Fruit fly (Drosophila melanogaster) whole organism, embryonic: ENCODE results near the gene Rpt4.

Experiments
- ATbp ChIP-seq: fragments of 200-800 bp; sonication (Bioruptor generic); optimal IDR thresholded peaks from 2 replicates; lab custom pipeline; 2017; ENCODE audit warnings: missing biosample characterization, mild to moderate bottlenecking, missing genetic modification characterization, missing genetic modification reagents
- CG11696 ChIP-seq: fragments of 200-800 bp; sonication (Bioruptor generic); IDR thresholded peaks from 2 replicates; pipeline ENCODE4 v1.3.6; 2022; ENCODE audit warnings: missing biosample characterization, missing genetic modification characterization
- CG13624 ChIP-seq: fragments of 200-800 bp; sonication (Bioruptor generic); optimal IDR thresholded peaks from 2 replicates; lab custom pipeline; 2016; ENCODE audit warnings: missing biosample characterization, missing genetic modification characterization
- CG18619 ChIP-seq: fragments of 200-800 bp; sonication (Bioruptor generic); optimal IDR thresholded peaks from 3 replicates; lab custom pipeline; 2017; ENCODE audit warnings: missing biosample characterization, mild to moderate bottlenecking, missing genetic modification characterization
- CG18764 ChIP-seq: fragments of 200-800 bp; sonication (Bioruptor generic); optimal IDR thresholded peaks from 3 replicates; lab custom pipeline; 2016; ENCODE audit warnings: missing biosample characterization, missing genetic modification characterization
- CG30403 ChIP-seq: fragments of 200-800 bp; sonication (Bioruptor generic); optimal IDR thresholded peaks from 3 replicates; lab custom pipeline; 2016; ENCODE audit warnings: missing biosample characterization, missing genetic modification characterization
- CG31224 ChIP-seq: fragments of 200-800 bp; sonication (Bioruptor generic); IDR thresholded peaks from 2 replicates; pipeline ENCODE4 v1.3.6; 2022; ENCODE audit warnings: missing biosample characterization, missing genetic modification characterization
- CG31441 ChIP-seq: fragments of 200-800 bp; sonication (Bioruptor generic); IDR thresholded peaks from 2 replicates; pipeline ENCODE4 v1.3.6; 2022; ENCODE audit warnings: missing biosample characterization, missing genetic modification characterization
- CG3163 ChIP-seq: fragments of 200-800 bp; sonication (Bioruptor generic); optimal IDR thresholded peaks from 3 replicates; lab custom pipeline; 2016; ENCODE audit warnings: missing biosample characterization, missing genetic modification characterization
- CG3407 ChIP-seq: fragments of 200-800 bp; sonication (Bioruptor generic); optimal IDR thresholded peaks from 2 replicates; lab custom pipeline; 2018; ENCODE audit warnings: missing biosample characterization, mild to moderate bottlenecking, missing genetic modification characterization
- CG4617 ChIP-seq: fragments of 200-800 bp; sonication (Bioruptor generic); optimal IDR thresholded peaks from 3 replicates; lab custom pipeline; 2016; ENCODE audit warnings: missing biosample characterization, missing genetic modification characterization, borderline replicate concordance
- CG4707 ChIP-seq: fragments of 200-800 bp; sonication (Bioruptor generic); optimal IDR thresholded peaks from 2 replicates; lab custom pipeline; 2018; ENCODE audit warnings: missing biosample characterization, mild to moderate bottlenecking, missing genetic modification characterization, moderate library complexity
- CG4854 ChIP-seq: fragments of 200-800 bp; sonication (Bioruptor generic); optimal IDR thresholded peaks from 2 replicates; lab custom pipeline; 2016; ENCODE audit warnings: missing biosample characterization, missing genetic modification characterization, inconsistent platforms
- CG6813 ChIP-seq: fragments of 200-800 bp; sonication (Bioruptor generic); optimal IDR thresholded peaks from 2 replicates; lab custom pipeline; 2017; ENCODE audit warnings: missing biosample characterization, missing genetic modification characterization, mild to moderate bottlenecking, moderate library complexity, missing genetic modification reagents
- CG7271 ChIP-seq: fragments of 200-800 bp; sonication (Bioruptor generic); optimal IDR thresholded peaks from 2 replicates; lab custom pipeline; 2018; ENCODE audit warnings: missing biosample characterization, mild to moderate bottlenecking, missing genetic modification characterization, moderate library complexity
- CG8281 ChIP-seq: fragments of 200-800 bp; sonication (Bioruptor generic); optimal IDR thresholded peaks from 2 replicates; lab custom pipeline; 2018; ENCODE audit warnings: missing biosample characterization, mild to moderate bottlenecking, missing genetic modification characterization, moderate library complexity
- CG8944 ChIP-seq: fragments of 200-800 bp; sonication (Bioruptor generic); optimal IDR thresholded peaks from 3 replicates; lab custom pipeline; 2016; ENCODE audit warnings: missing biosample characterization, missing genetic modification characterization
- CHES-1-like ChIP-seq: fragments of 200-800 bp; sonication (Bioruptor generic); optimal IDR thresholded peaks from 2 replicates; lab custom pipeline; 2016; ENCODE audit warnings: missing biosample characterization, missing genetic modification characterization
- Doc2 ChIP-seq: fragments of 200-800 bp; sonication (Bioruptor generic); IDR thresholded peaks from 2 replicates; pipeline ENCODE4 v1.3.6; 2022; ENCODE audit warnings: missing biosample characterization, missing genetic modification characterization
- Eip74EF ChIP-seq, 2 experiments: fragments of 200-800 bp in 1 of 2; fragments of >200 bp in 1 of 2; sonication (Bioruptor generic) in 1 of 2; optimal IDR thresholded peaks; 2 replicates each; lab custom pipeline; 2017 to 2019; ENCODE audit warnings: missing biosample characterization in 2 of 2, missing genetic modification characterization in 2 of 2, mild to moderate bottlenecking in 1 of 2, moderate library complexity in 1 of 2
- Elba2 ChIP-seq: fragments of 200-800 bp; sonication (Bioruptor generic); optimal IDR thresholded peaks from 3 replicates; lab custom pipeline; 2016; ENCODE audit warnings: missing biosample characterization, missing genetic modification characterization
- Hmr ChIP-seq: fragments of 200-800 bp; sonication (Bioruptor generic); optimal IDR thresholded peaks from 3 replicates; lab custom pipeline; 2017; ENCODE audit warnings: mild to moderate bottlenecking, missing biosample characterization, missing genetic modification reagents, missing genetic modification characterization
- Jarid2 ChIP-seq: fragments of 200-800 bp; sonication (Bioruptor generic); optimal IDR thresholded peaks from 3 replicates; lab custom pipeline; 2017; ENCODE audit warnings: mild to moderate bottlenecking, missing biosample characterization, missing genetic modification reagents, missing genetic modification characterization
- MESR4 ChIP-seq: fragments of 200-800 bp; sonication (Bioruptor generic); optimal IDR thresholded peaks from 2 replicates; lab custom pipeline; 2018; ENCODE audit warnings: missing biosample characterization, mild to moderate bottlenecking, missing genetic modification characterization, moderate library complexity
- MTF-1 ChIP-seq: fragments of 200-800 bp; sonication (Bioruptor generic); optimal IDR thresholded peaks from 2 replicates; lab custom pipeline; 2018; ENCODE audit warnings: missing biosample characterization, mild to moderate bottlenecking, missing genetic modification characterization, borderline replicate concordance
- Med ChIP-seq: fragments of 200-800 bp; sonication (Bioruptor generic); peaks from one replicate; lab custom pipeline; 2016; ENCODE audit warnings: missing biosample characterization, missing genetic modification characterization, mild to moderate bottlenecking, inconsistent platforms, moderate library complexity
- NK7.1 ChIP-seq: fragments of 200-800 bp; sonication (Bioruptor generic); optimal IDR thresholded peaks from 3 replicates; lab custom pipeline; 2016; ENCODE audit warnings: missing biosample characterization, missing genetic modification characterization
- Nf-YA ChIP-seq: fragments of 200-800 bp; sonication (Bioruptor generic); IDR thresholded peaks from 2 replicates; pipeline ENCODE4 v1.3.6; 2022; ENCODE audit warnings: missing biosample characterization, missing genetic modification characterization
- abd-A ChIP-seq: fragments of 200-800 bp; sonication (Bioruptor generic); optimal IDR thresholded peaks from 3 replicates; lab custom pipeline; 2019; ENCODE audit warnings: missing biosample characterization, mild to moderate bottlenecking, missing genetic modification characterization, moderate library complexity
- ase ChIP-seq: fragments of 200-800 bp; sonication (Bioruptor generic); IDR thresholded peaks from 3 replicates; pipeline ENCODE4 v1.3.6; 2022; ENCODE audit warnings: missing biosample characterization, missing genetic modification characterization
- br ChIP-seq: fragments of >200 bp; optimal IDR thresholded peaks from 2 replicates; lab custom pipeline; 2017
- cg ChIP-seq: fragments of 200-800 bp; sonication (Bioruptor generic); optimal IDR thresholded peaks from 3 replicates; lab custom pipeline; 2019; ENCODE audit warnings: missing biosample characterization, mild to moderate bottlenecking, missing genetic modification characterization, moderate library complexity
- chn ChIP-seq: fragments of 200-800 bp; sonication (Bioruptor generic); optimal IDR thresholded peaks from 2 replicates; lab custom pipeline; 2016; ENCODE audit warnings: missing biosample characterization, missing genetic modification characterization
- ci ChIP-seq: fragments of 200-800 bp; sonication (Bioruptor generic); IDR thresholded peaks from 3 replicates; pipeline ENCODE4 v1.3.6; 2022; ENCODE audit warnings: missing biosample characterization, missing genetic modification characterization
- crol ChIP-seq: fragments of 200-800 bp; sonication (Bioruptor generic); IDR thresholded peaks from 2 replicates; pipeline ENCODE4 v1.3.6; 2022; ENCODE audit warnings: missing biosample characterization, missing genetic modification characterization
- dpn ChIP-seq, 2 experiments: fragments of 200-800 bp; sonication (Bioruptor generic); optimal IDR thresholded peaks; 3 replicates each; lab custom pipeline; 2016; ENCODE audit warnings: missing biosample characterization in 2 of 2, missing genetic modification characterization in 2 of 2
- emc ChIP-seq: fragments of 200-800 bp; sonication (Bioruptor generic); optimal IDR thresholded peaks from 2 replicates; lab custom pipeline; 2016; ENCODE audit warnings: missing biosample characterization, missing genetic modification characterization
- fd64A ChIP-seq: fragments of 200-800 bp; sonication (Bioruptor generic); optimal IDR thresholded peaks from 3 replicates; lab custom pipeline; 2018; ENCODE audit warnings: missing biosample characterization, mild to moderate bottlenecking, missing genetic modification characterization
- insv ChIP-seq, 2 experiments: fragments of 200-800 bp; sonication (Bioruptor generic); optimal IDR thresholded peaks; 3 replicates each; lab custom pipeline; 2016 to 2018; ENCODE audit warnings: missing biosample characterization in 2 of 2, missing genetic modification characterization in 2 of 2
- klu ChIP-seq: fragments of 200-800 bp; sonication (Bioruptor generic); IDR thresholded peaks from 2 replicates; pipeline ENCODE4 v1.3.6; 2022; ENCODE audit warnings: missing biosample characterization, missing genetic modification characterization
- nerfin-1 ChIP-seq: fragments of 200-800 bp; sonication (Bioruptor generic); optimal IDR thresholded peaks from 3 replicates; lab custom pipeline; 2019; ENCODE audit warnings: missing biosample characterization, mild to moderate bottlenecking, missing genetic modification characterization, moderate library complexity
- nerfin-2 ChIP-seq: fragments of 200-800 bp; sonication (Bioruptor generic); IDR thresholded peaks from 2 replicates; pipeline ENCODE4 v1.3.6; 2022; ENCODE audit warnings: missing biosample characterization, missing genetic modification characterization; ENCODE audit not compliant: partially characterized antibody
- odd ChIP-seq: fragments of 200-800 bp; sonication (Bioruptor generic); optimal IDR thresholded peaks from 2 replicates; lab custom pipeline; 2017; ENCODE audit warnings: missing biosample characterization, mild to moderate bottlenecking, missing genetic modification characterization
- onecut ChIP-seq: fragments of 200-800 bp; sonication (Bioruptor generic); IDR thresholded peaks from 2 replicates; pipeline ENCODE4 v1.3.6; 2022; ENCODE audit warnings: missing biosample characterization, missing genetic modification characterization
- sens ChIP-seq: fragments of 200-800 bp; sonication (Bioruptor generic); peaks from one replicate; lab custom pipeline; 2016; ENCODE audit warnings: missing biosample characterization, missing genetic modification characterization
- sens-2 ChIP-seq: fragments of 200-800 bp; sonication (Bioruptor generic); IDR thresholded peaks from 2 replicates; pipeline ENCODE4 v1.3.6; 2022; ENCODE audit warnings: missing biosample characterization, missing genetic modification characterization
- stc ChIP-seq: fragments of 200-800 bp; sonication (Bioruptor generic); IDR thresholded peaks from 2 replicates; pipeline ENCODE4 v1.3.6; 2022; ENCODE audit warnings: missing biosample characterization, missing genetic modification characterization
- tap ChIP-seq: fragments of 200-800 bp; optimal IDR thresholded peaks from 3 replicates; lab custom pipeline; 2019; ENCODE audit warnings: missing biosample characterization, mild to moderate bottlenecking, missing genetic modification characterization, moderate library complexity
- trh ChIP-seq: fragments of 200-800 bp; sonication (Bioruptor generic); optimal IDR thresholded peaks from 2 replicates; lab custom pipeline; 2016; ENCODE audit warnings: missing biosample characterization, missing genetic modification characterization
- unpg ChIP-seq: fragments of 200-800 bp; sonication (Bioruptor generic); optimal IDR thresholded peaks from 3 replicates; lab custom pipeline; 2018; ENCODE audit warnings: missing biosample characterization, mild to moderate bottlenecking, missing genetic modification characterization, moderate library complexity
- vnd ChIP-seq: fragments of 200-800 bp; sonication (Bioruptor generic); IDR thresholded peaks from 3 replicates; pipeline ENCODE4 v1.3.6; 2022; ENCODE audit warnings: missing biosample characterization, missing genetic modification characterization; ENCODE audit not compliant: partially characterized antibody

Rpt4 gene

dm6 chrX:6254617-6255349, 36.3 kb downstream of the Rpt4 start:
- TF ChIP-seq Med (GFP tag; lab: Kevin White, UChicago) (peak; percentile 60), sens (GFP tag; lab: Kevin White, UChicago) (peak; percentile 37), CG4707 (GFP tag; lab: Kevin White, UChicago) (no peak), Nf-YA (GFP tag; lab: Robert Waterston, UW) (no peak), klu (GFP tag; lab: Robert Waterston, UW) (no peak), br (no peak), dpn (GFP tag; optimal IDR thresholded peaks at IDR 0.05; lab: Kevin White, UChicago) (no peak), cg (GFP tag; lab: Kevin White, UChicago) (peak; percentile 77), crol (peak; percentile 67), CHES-1-like (no peak), abd-A (tag; lab: Kevin White, UChicago) (no peak), tap (no peak), trh (GFP tag; lab: Kevin White, UChicago) (no peak), CG31441 (GFP tag; lab: Robert Waterston, UW) (no peak), CG31224 (GFP tag; lab: Robert Waterston, UW) (no peak), NK7.1 (no peak), CG3163 (GFP tag; lab: Kevin White, UChicago) (no peak), nerfin-2 (GFP tag; lab: Robert Waterston, UW) (no peak), emc (GFP tag; lab: Kevin White, UChicago) (no peak), CG8281 (no peak), CG4854 (GFP tag; lab: Kevin White, UChicago) (no peak), Doc2 (GFP tag; lab: Robert Waterston, UW) (no peak), onecut (GFP tag; lab: Robert Waterston, UW) (no peak), vnd (GFP tag; lab: Robert Waterston, UW) (no peak), unpg (GFP tag; lab: Kevin White, UChicago) (no peak), odd (GFP tag; lab: Kevin White, UChicago) (no peak), insv (GFP tag; optimal IDR thresholded peaks at IDR 0.05; lab: Kevin White, UChicago) (peak; percentile 84 to 95), Hmr (no peak), MESR4 (GFP tag; lab: Kevin White, UChicago) (peak; percentile 30), Elba2 (GFP tag; lab: Kevin White, UChicago) (peak; percentile 83), ci (GFP tag; lab: Robert Waterston, UW) (peak; percentile 25; the same call in 1 of the 3 replicates), MTF-1 (GFP tag; lab: Kevin White, UChicago) (no peak), Eip74EF (GFP tag; optimal IDR thresholded peaks at IDR 0.05; lab: Kevin White, UChicago) (no peak), Jarid2 (peak; percentile 4), nerfin-1 (tag; lab: Kevin White, UChicago) (peak; percentile 19), sens-2 (GFP tag; lab: Robert Waterston, UW) (no peak), CG4617 (GFP tag; lab: Kevin White, UChicago) (no peak), CG8944 (GFP tag; lab: Kevin White, UChicago) (no peak)
- TF ChIP-seq, all 482 proteins: peak for 10

- TF ChIP-seq stc (no peak), Med (GFP tag; lab: Kevin White, UChicago) (peak; percentile 81), chn (GFP tag; lab: Kevin White, UChicago) (no peak), ATbp (GFP tag; lab: Kevin White, UChicago) (peak; percentile 54), CG18764 (GFP tag; lab: Kevin White, UChicago) (no peak), CG6813 (GFP tag; lab: Kevin White, UChicago) (peak; percentile 8), CG13624 (GFP tag; lab: Kevin White, UChicago) (no peak), CG18619 (GFP tag; lab: Kevin White, UChicago) (no peak), CG11696 (0 out of 2 replicates have a peak, but pooled peaks have one; percentile 49), CG3407 (GFP tag; lab: Kevin White, UChicago) (peak; percentile 6), CG7271 (no peak), CG30403 (GFP tag; lab: Kevin White, UChicago) (no peak), ase (GFP tag; lab: Robert Waterston, UW) (no peak), fd64A (no peak)
Observed at dm6 chrX:6253701-6254100, 37.3 kb downstream of the Rpt4 start.
